Fruit fly (Drosophila melanogaster): ENCODE data around the gene Cpr72Ea.

The Cpr72Ea gene

DNA sequence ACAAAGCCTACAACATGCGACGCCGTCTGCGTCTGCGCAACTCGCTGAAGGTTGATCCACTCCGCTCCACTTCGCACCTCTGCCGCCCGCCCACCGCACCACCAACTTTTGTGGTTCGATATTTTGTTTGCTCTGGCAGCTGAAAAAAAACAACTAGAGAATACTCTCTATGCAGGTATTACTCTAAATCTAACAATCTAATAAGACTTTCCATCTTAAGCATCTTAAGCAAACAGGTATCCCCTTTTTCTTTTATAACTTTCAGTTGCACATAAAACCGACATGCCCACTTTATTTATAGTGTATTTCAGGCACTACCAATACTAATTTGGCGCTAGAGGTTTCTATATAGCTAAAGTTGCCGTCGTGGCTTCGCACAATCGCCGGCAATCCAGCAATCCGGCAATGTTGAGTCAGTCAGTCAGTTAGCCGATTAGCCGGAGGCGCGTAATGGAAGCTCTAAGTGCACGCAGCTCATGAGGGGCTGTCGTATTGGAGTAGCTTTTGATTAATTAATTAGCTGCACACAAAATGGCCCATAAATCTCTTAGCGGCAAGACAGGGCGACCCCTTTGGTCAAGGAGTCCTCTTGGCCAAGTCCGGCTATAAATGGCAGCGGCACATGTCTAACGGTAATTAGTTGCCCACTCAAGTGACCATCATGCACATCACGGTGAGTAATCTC is 34.1 kb upstream of the Cpr72Ea start, which contains the start of gene CG13058 (continued):
- peak; percentile 16 for TF ChIP-seq Myb (GFP tag; optimal IDR thresholded peaks at IDR 0.05)
- peak; percentile 18; the same call in 1 of the 2 replicates for TF ChIP-seq CG9215 (GFP tag; IDR thresholded peaks at IDR 0.05)
- TF ChIP-seq gt (GFP tag; IDR thresholded peaks at IDR 0.05) = no peak
- TF ChIP-seq CG3847 (GFP tag; IDR thresholded peaks at IDR 0.05) = peak; percentile 77
- no peak for TF ChIP-seq Lhr (GFP tag; optimal IDR thresholded peaks at IDR 0.05)
- no peak for TF ChIP-seq MESR4 (GFP tag; optimal IDR thresholded peaks at IDR 0.05)
- peak; percentile 57 for TF ChIP-seq CG4820 (GFP tag; optimal IDR thresholded peaks at IDR 0.05)
- peak; percentile 62 for TF ChIP-seq caup (GFP tag; optimal IDR thresholded peaks at IDR 0.05; ENCODE audit: severe bottlenecking)
- TF ChIP-seq Oaz (GFP tag; IDR thresholded peaks at IDR 0.05) = peak; percentile 66
- peak; percentile 38 for TF ChIP-seq CG9727 (GFP tag; optimal IDR thresholded peaks at IDR 0.05)
- peak; percentile 37 for TF ChIP-seq bcd (GFP tag; optimal IDR thresholded peaks at IDR 0.05)
- TF ChIP-seq fd3F (GFP tag; optimal IDR thresholded peaks at IDR 0.05) = peak; percentile 72
- TF ChIP-seq CG5180 (GFP tag; optimal IDR thresholded peaks at IDR 0.05) = peak; percentile 57
- TF ChIP-seq Meics (GFP tag; optimal IDR thresholded peaks at IDR 0.05) = peak; percentile 61
- peak; percentile 17 for TF ChIP-seq CG16815 (GFP tag; optimal IDR thresholded peaks at IDR 0.05)
- peak; percentile 15; the same call in 1 of the 2 replicates for TF ChIP-seq Doc2 (GFP tag; IDR thresholded peaks at IDR 0.05)
- TF ChIP-seq CG7556 (GFP tag; optimal IDR thresholded peaks at IDR 0.05) = peak; percentile 69
- TF ChIP-seq seq (GFP tag; IDR thresholded peaks at IDR 0.05) = peak; percentile 74

DNA sequence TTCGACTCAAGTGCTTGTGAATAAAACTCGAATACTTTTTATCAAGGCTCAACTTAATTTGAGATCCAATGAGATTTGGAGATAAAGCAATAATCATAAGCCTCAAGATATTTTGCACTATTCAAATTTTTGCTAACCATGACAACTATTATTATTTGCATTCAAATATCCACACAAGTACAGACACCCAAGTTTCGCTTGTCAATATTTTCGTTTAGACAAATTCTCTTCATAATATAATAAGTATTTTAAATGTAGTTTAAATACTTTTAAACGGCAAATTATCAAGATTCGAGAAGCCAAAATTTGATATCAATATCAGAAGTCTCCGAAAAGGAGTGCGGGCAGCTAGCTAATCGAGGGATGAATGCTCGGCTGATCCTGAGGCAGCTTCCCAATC is 32.9 kb upstream of the Cpr72Ea start, which contains the start of gene CG33061:
TSS of gene CG33061 (plus strand) at position 301 of the 400 bp plus-strand sequence.
- TF ChIP-seq CG6654 (GFP tag; optimal IDR thresholded peaks at IDR 0.05) = no peak

DNA sequence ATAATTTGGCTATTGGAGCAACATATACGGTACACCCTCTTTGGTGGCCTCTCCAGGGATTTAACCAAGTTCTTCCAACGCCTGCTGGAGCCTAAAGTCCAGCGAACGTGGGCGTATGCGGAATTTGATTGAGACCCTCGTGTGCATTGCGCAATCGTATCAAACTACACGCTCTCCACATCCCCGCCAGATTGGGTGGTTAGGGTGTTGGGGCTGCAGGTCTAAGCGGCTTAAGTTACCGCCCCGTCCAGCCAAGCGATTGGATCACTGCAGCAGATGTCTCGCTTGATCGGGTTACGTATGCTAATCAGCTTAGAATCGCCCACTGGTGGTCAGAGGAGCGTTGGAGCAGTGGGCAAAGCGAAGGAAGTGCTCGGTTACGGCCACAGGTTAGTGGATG is 31.7 kb upstream of the Cpr72Ea start, which contains the start of gene CG33060:
TSS of gene CG33060 (plus strand) at position 301 of the 400 bp plus-strand sequence.
- TF ChIP-seq sug (tag; optimal IDR thresholded peaks at IDR 0.05) = no peak
- no peak for TF ChIP-seq CG33557 (GFP tag; optimal IDR thresholded peaks at IDR 0.05)

DNA sequence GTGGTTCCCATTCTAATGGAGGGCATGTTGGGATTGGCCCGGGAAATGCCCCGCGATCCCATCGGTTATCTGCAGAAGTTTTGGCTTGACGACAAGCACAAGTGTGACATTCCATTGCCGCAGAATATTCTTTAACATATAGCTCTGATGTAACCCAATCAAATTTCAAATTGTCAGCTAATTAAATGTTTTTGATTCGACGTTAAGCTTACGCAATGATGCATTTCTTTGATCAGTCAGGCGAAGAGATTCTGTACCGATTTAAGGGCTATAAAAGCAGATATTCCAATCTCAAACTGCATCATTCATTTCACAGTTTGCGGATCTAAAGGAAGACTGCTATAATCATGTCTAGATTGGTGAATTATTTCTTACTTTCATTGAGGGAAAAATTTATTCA is 30.8 kb upstream of the Cpr72Ea start, which contains the start of gene retinin:
TSS of gene retinin (plus strand) at position 301 of the 400 bp plus-strand sequence.
- TF ChIP-seq Stat92E (GFP tag; optimal IDR thresholded peaks at IDR 0.05) (no peak), CG3065 (GFP tag; optimal IDR thresholded peaks at IDR 0.05) (no peak), ken (GFP tag; IDR thresholded peaks at IDR 0.05) (no peak), danr (GFP tag; IDR thresholded peaks at IDR 0.05) (no peak), pita (GFP tag; optimal IDR thresholded peaks at IDR 0.05) (no peak), slp2 (GFP tag; optimal IDR thresholded peaks at IDR 0.05) (no peak), TFAM (GFP tag; optimal IDR thresholded peaks at IDR 0.05) (no peak), gce (GFP tag; IDR thresholded peaks at IDR 0.05) (no peak), Bteb2 (GFP tag; optimal IDR thresholded peaks at IDR 0.05) (no peak), CG34422 (GFP tag; IDR thresholded peaks at IDR 0.05) (no peak), Camta (GFP tag; optimal IDR thresholded peaks at IDR 0.05) (no peak), hth (optimal IDR thresholded peaks at IDR 0.05) (no peak)

DNA sequence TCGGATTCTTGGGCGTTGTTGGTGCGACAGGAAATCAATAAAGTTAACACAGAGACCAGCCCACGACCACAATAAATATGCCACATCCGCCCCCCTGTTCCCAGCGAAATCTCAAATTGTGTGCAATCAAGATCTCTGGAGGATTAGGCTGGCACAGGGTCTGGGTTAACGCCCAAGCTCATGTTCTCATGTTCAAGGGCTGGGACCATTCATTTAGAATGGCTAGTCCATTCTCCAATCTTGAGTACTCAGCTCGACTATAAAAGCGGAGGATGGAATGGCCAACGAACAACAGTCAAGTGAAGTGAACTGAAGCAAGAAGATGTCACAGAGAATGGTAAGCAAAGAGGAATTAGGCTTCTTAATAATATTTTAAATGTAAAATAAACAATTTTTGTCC is 29.4 kb upstream of the Cpr72Ea start, which contains the start of gene CG13056:
TSS of gene CG13056 (plus strand) at position 301 of the 400 bp plus-strand sequence.
- TF ChIP-seq Asciz (GFP tag; optimal IDR thresholded peaks at IDR 0.05) = no peak
- TF ChIP-seq CG43689 (GFP tag; IDR thresholded peaks at IDR 0.05) = no peak
- no peak for TF ChIP-seq CG6765 (GFP tag; optimal IDR thresholded peaks at IDR 0.05)
- TF ChIP-seq CG2678 (tag; optimal IDR thresholded peaks at IDR 0.05) = no peak
